Fruit fly (Drosophila melanogaster) whole organism: ENCODE results near the gene Gapvd1.

Source experiments
- EcR ChIP-seq, 2 experiments: fragments of >200 bp; optimal IDR thresholded peaks; 2 replicates each; lab custom pipeline; 2017; ENCODE audit warnings: missing biosample characterization in 2 of 2, missing genetic modification characterization in 2 of 2, missing genetic modification reagents in 2 of 2
- pan ChIP-seq: fragments of >200 bp; optimal IDR thresholded peaks from 2 replicates; lab custom pipeline; 2017
- usp ChIP-seq: fragments of >200 bp; optimal IDR thresholded peaks from 2 replicates; lab custom pipeline; 2017; ENCODE audit warnings: missing biosample characterization, missing genetic modification characterization, mixed read lengths

- TF ChIP-seq usp, result no peak
- TF ChIP-seq EcR (GFP tag; optimal IDR thresholded peaks at IDR 0.05; lab: Kevin White, UChicago), result no peak
- TF ChIP-seq pan (lab: Kevin White, UChicago), result no peak
Measured at dm6 chrX:11342168-11342567, 17.0 kb downstream of the Gapvd1 start.
